Fruit fly (Drosophila melanogaster): ENCODE measurements around the gene CG13295.

CG13295 gene

dm6 chr3L:6059062-6059708 is 15.9 kb downstream of the CG13295 start, which contains the start of gene CG6592 (continued):
- TF ChIP-seq CG10321 (GFP tag; IDR thresholded peaks at IDR 0.05) (no peak), CG16813 (GFP tag; IDR thresholded peaks at IDR 0.05; ENCODE audit: partially characterized antibody) (0 out of 3 replicates have a peak, but pooled peaks have one; percentile 32), fd102C (GFP tag; optimal IDR thresholded peaks at IDR 0.05) (peak; percentile 85), Adf1 (GFP tag; IDR thresholded peaks at IDR 0.05) (no peak), MBD-R2 (GFP tag; IDR thresholded peaks at IDR 0.05) (no peak), CG33557 (GFP tag; optimal IDR thresholded peaks at IDR 0.05) (peak; percentile 65), CG1529 (GFP tag; optimal IDR thresholded peaks at IDR 0.05) (peak; percentile 13), YL-1 (GFP tag; optimal IDR thresholded peaks at IDR 0.05) (peak; percentile 34), tin (GFP tag; optimal IDR thresholded peaks at IDR 0.05) (no peak), CG13296 (GFP tag; optimal IDR thresholded peaks at IDR 0.05) (no peak), dysf (GFP tag; IDR thresholded peaks at IDR 0.05) (no peak), ewg (GFP tag; optimal IDR thresholded peaks at IDR 0.05) (peak; percentile 87), Max (GFP tag; optimal IDR thresholded peaks at IDR 0.05) (no peak), CG1603 (tag; optimal IDR thresholded peaks at IDR 0.05) (peak; percentile 52), bcd (GFP tag; optimal IDR thresholded peaks at IDR 0.05) (peak; percentile 12), Nf-YA (GFP tag; IDR thresholded peaks at IDR 0.05) (no peak), CG11723 (GFP tag; optimal IDR thresholded peaks at IDR 0.05) (peak; percentile 11), wek (GFP tag; optimal IDR thresholded peaks at IDR 0.05) (peak; percentile 20), CG9817 (tag; optimal IDR thresholded peaks at IDR 0.05) (peak; percentile 12), rib (GFP tag; IDR thresholded peaks at IDR 0.05) (no peak), otp (GFP tag; IDR thresholded peaks at IDR 0.05) (peak; percentile 65; the same call in 1 of the 3 replicates), sug (tag; optimal IDR thresholded peaks at IDR 0.05) (no peak), CoRest (tag; optimal IDR thresholded peaks at IDR 0.05) (peak; percentile 58), chn (GFP tag; optimal IDR thresholded peaks at IDR 0.05) (peak; percentile 33), unc-4 (GFP tag; IDR thresholded peaks at IDR 0.05; ENCODE audit: partially characterized antibody) (no peak), HLH4C (GFP tag; IDR thresholded peaks at IDR 0.05; ENCODE audit: partially characterized antibody) (no peak), CG42726 (GFP tag; IDR thresholded peaks at IDR 0.05; ENCODE audit: partially characterized antibody) (no peak), CG15479 (GFP tag; optimal IDR thresholded peaks at IDR 0.05) (peak; percentile 25), Camta (GFP tag; optimal IDR thresholded peaks at IDR 0.05) (peak; percentile 41), onecut (GFP tag; IDR thresholded peaks at IDR 0.05) (0 out of 2 replicates have a peak, but pooled peaks have one; percentile 13), Abd-B (GFP tag; optimal IDR thresholded peaks at IDR 0.05) (peak; percentile 24), dm (GFP tag; optimal IDR thresholded peaks at IDR 0.05) (peak; percentile 28), Atf-2 (GFP tag; optimal IDR thresholded peaks at IDR 0.05) (peak; percentile 32), CG7271 (tag; optimal IDR thresholded peaks at IDR 0.05) (peak; percentile 93), Usf (GFP tag; optimal IDR thresholded peaks at IDR 0.05) (peak; percentile 68), sisA (GFP tag; IDR thresholded peaks at IDR 0.05) (0 out of 2 replicates have a peak, but pooled peaks have one; percentile 7), CG17385 (GFP tag; optimal IDR thresholded peaks at IDR 0.05) (peak; percentile 66), prd (optimal IDR thresholded peaks at IDR 0.05) (no peak), prd (GFP tag; IDR thresholded peaks at IDR 0.05) (peak; percentile 76), grau (tag; optimal IDR thresholded peaks at IDR 0.05) (no peak), emc (GFP tag; optimal IDR thresholded peaks at IDR 0.05) (no peak), lola (GFP tag; optimal IDR thresholded peaks at IDR 0.05) (peak in 1 of 3 experiments; percentile 63), trem (tag; optimal IDR thresholded peaks at IDR 0.05) (peak; percentile 8), knrl (GFP tag; IDR thresholded peaks at IDR 0.05; ENCODE audit: partially characterized antibody) (peak; percentile 38; the same call in 1 of the 3 replicates), pb (GFP tag; optimal IDR thresholded peaks at IDR 0.05) (no peak), Doc3 (GFP tag; IDR thresholded peaks at IDR 0.05; ENCODE audit: partially characterized antibody) (no peak), CG18599 (GFP tag; optimal IDR thresholded peaks at IDR 0.05) (no peak), gro (GFP tag; optimal IDR thresholded peaks at IDR 0.05) (no peak), CG15696 (tag; optimal IDR thresholded peaks at IDR 0.05) (peak; percentile 57)
